Fruit fly (Drosophila melanogaster) whole organism, embryonic: ENCODE data around the gene CG9263.

Source experiments
- CG13894 ChIP-seq: fragments of 200-800 bp; sonication (Bioruptor generic); optimal IDR thresholded peaks from 3 replicates; lab custom pipeline; 2018; ENCODE audit warnings: missing biosample characterization, mild to moderate bottlenecking, missing genetic modification characterization, moderate library complexity
- CG16813 ChIP-seq: fragments of 200-800 bp; sonication (Bioruptor generic); IDR thresholded peaks from 3 replicates; pipeline ENCODE4 v1.3.6; 2022; ENCODE audit warnings: missing biosample characterization, missing genetic modification characterization; ENCODE audit not compliant: partially characterized antibody
- CG2199 ChIP-seq: fragments of 200-800 bp; sonication (Bioruptor generic); IDR thresholded peaks from 3 replicates; pipeline ENCODE4 v1.3.6; 2022; ENCODE audit warnings: missing biosample characterization, missing genetic modification characterization
- CG2202 ChIP-seq: fragments of 200-800 bp; sonication (Bioruptor generic); optimal IDR thresholded peaks from 2 replicates; lab custom pipeline; 2018; ENCODE audit warnings: missing biosample characterization, mild to moderate bottlenecking, missing genetic modification characterization
- CG31388 ChIP-seq: fragments of 200-800 bp; sonication (Bioruptor generic); optimal IDR thresholded peaks from 2 replicates; lab custom pipeline; 2016; ENCODE audit warnings: missing biosample characterization, missing genetic modification characterization
- CG32767 ChIP-seq: fragments of 200-800 bp; sonication (Bioruptor generic); IDR thresholded peaks from 2 replicates; pipeline ENCODE4 v1.3.6; 2022; ENCODE audit warnings: missing biosample characterization, missing genetic modification characterization
- CG32772 ChIP-seq: fragments of 200-800 bp; sonication (Bioruptor generic); IDR thresholded peaks from 2 replicates; pipeline ENCODE4 v1.3.6; 2022; ENCODE audit warnings: missing biosample characterization, missing genetic modification characterization
- CG34224 ChIP-seq: fragments of 200-800 bp; sonication (Bioruptor generic); IDR thresholded peaks from 3 replicates; pipeline ENCODE4 v1.3.6; 2022; ENCODE audit warnings: missing biosample characterization, missing genetic modification characterization; ENCODE audit not compliant: partially characterized antibody
- CG3838 ChIP-seq: fragments of 200-800 bp; sonication (Bioruptor generic); optimal IDR thresholded peaks from 3 replicates; lab custom pipeline; 2016; ENCODE audit warnings: missing biosample characterization, missing genetic modification characterization
- CG42726 ChIP-seq: fragments of 200-800 bp; sonication (Bioruptor generic); IDR thresholded peaks from 2 replicates; pipeline ENCODE4 v1.3.6; 2022; ENCODE audit warnings: missing biosample characterization, missing genetic modification characterization; ENCODE audit not compliant: partially characterized antibody
- CG4328 ChIP-seq: fragments of 200-800 bp; sonication (Bioruptor generic); optimal IDR thresholded peaks from 3 replicates; lab custom pipeline; 2017; ENCODE audit warnings: missing biosample characterization, missing genetic modification reagents, missing genetic modification characterization
- CG4360 ChIP-seq: fragments of 200-800 bp; sonication (Bioruptor generic); IDR thresholded peaks from 2 replicates; pipeline ENCODE4 v1.3.6; 2022; ENCODE audit warnings: missing biosample characterization, missing genetic modification characterization
- CG7357 ChIP-seq: fragments of 200-800 bp; sonication (Bioruptor generic); IDR thresholded peaks from 3 replicates; pipeline ENCODE4 v1.3.6; 2022; ENCODE audit warnings: missing biosample characterization, missing genetic modification characterization
- CG7928 ChIP-seq: fragments of 200-800 bp; sonication (Bioruptor generic); optimal IDR thresholded peaks from 2 replicates; lab custom pipeline; 2017; ENCODE audit warnings: missing biosample characterization, mild to moderate bottlenecking, missing genetic modification characterization
- CG8388 ChIP-seq: fragments of 200-800 bp; sonication (Bioruptor generic); optimal IDR thresholded peaks from 2 replicates; lab custom pipeline; 2019; ENCODE audit warnings: missing biosample characterization, mild to moderate bottlenecking, missing genetic modification characterization, moderate library complexity
- CG9817 ChIP-seq: fragments of 200-800 bp; sonication (Bioruptor generic); optimal IDR thresholded peaks from 2 replicates; lab custom pipeline; 2018; ENCODE audit warnings: missing biosample characterization, mild to moderate bottlenecking, missing genetic modification characterization, moderate library complexity
- CTCF ChIP-seq: fragments of 200-800 bp; sonication (Bioruptor generic); optimal IDR thresholded peaks from 2 replicates; lab custom pipeline; 2017; ENCODE audit warnings: missing biosample characterization, mild to moderate bottlenecking, missing genetic modification characterization, moderate library complexity
- Chrac-16 ChIP-seq: fragments of 200-800 bp; sonication (Bioruptor generic); optimal IDR thresholded peaks from 3 replicates; lab custom pipeline; 2016; ENCODE audit warnings: missing biosample characterization, missing genetic modification characterization
- Dbx ChIP-seq: fragments of 200-800 bp; sonication (Bioruptor generic); IDR thresholded peaks from 3 replicates; pipeline ENCODE4 v1.3.6; 2022; ENCODE audit warnings: missing biosample characterization, missing genetic modification characterization
- Drgx ChIP-seq: fragments of 200-800 bp; sonication (Bioruptor generic); IDR thresholded peaks from 2 replicates; pipeline ENCODE4 v1.3.6; 2022; ENCODE audit warnings: missing biosample characterization, missing genetic modification characterization
- E2f1 ChIP-seq: fragments of 200-800 bp; sonication (Bioruptor generic); IDR thresholded peaks from 2 replicates; pipeline ENCODE4 v1.3.6; 2022; ENCODE audit warnings: missing biosample characterization, missing genetic modification characterization
- Gug ChIP-seq: fragments of 200-800 bp; sonication (Bioruptor generic); IDR thresholded peaks from 4 replicates; pipeline ENCODE4 v1.3.6; 2022; ENCODE audit warnings: missing biosample characterization, missing genetic modification characterization
- Hr39 ChIP-seq: fragments of >200 bp; optimal IDR thresholded peaks from 2 replicates; lab custom pipeline; 2017
- Neu2 ChIP-seq: fragments of 200-800 bp; sonication (Bioruptor generic); optimal IDR thresholded peaks from 3 replicates; lab custom pipeline; 2016; ENCODE audit warnings: missing biosample characterization, missing genetic modification characterization, borderline replicate concordance
- Nf-YA ChIP-seq: fragments of 200-800 bp; sonication (Bioruptor generic); IDR thresholded peaks from 2 replicates; pipeline ENCODE4 v1.3.6; 2022; ENCODE audit warnings: missing biosample characterization, missing genetic modification characterization
- Oli ChIP-seq: fragments of 200-800 bp; sonication (Bioruptor generic); optimal IDR thresholded peaks from 2 replicates; lab custom pipeline; 2018; ENCODE audit warnings: missing biosample characterization, mild to moderate bottlenecking, missing genetic modification characterization, moderate library complexity
- Trl ChIP-seq, 3 experiments: fragments of >200 bp in 2 of 3; fragments of 200-800 bp in 1 of 3; sonication (Bioruptor generic) in 1 of 3; optimal IDR thresholded peaks; 2 replicates in 1 of 3; 3 replicates in 2 of 3; lab custom pipeline; 2016 to 2017; ENCODE audit warnings: missing biosample characterization in 1 of 3, missing genetic modification characterization in 1 of 3
- Vsx1 ChIP-seq: fragments of 200-800 bp; sonication (Bioruptor generic); optimal IDR thresholded peaks from 2 replicates; lab custom pipeline; 2017; ENCODE audit warnings: missing biosample characterization, mild to moderate bottlenecking, missing genetic modification characterization, missing genetic modification reagents
- chinmo ChIP-seq: fragments of 200-800 bp; sonication (Bioruptor generic); IDR thresholded peaks from 4 replicates; pipeline ENCODE4 v1.3.6; 2022; ENCODE audit warnings: missing biosample characterization, missing genetic modification characterization; ENCODE audit not compliant: partially characterized antibody
- crol ChIP-seq: fragments of 200-800 bp; sonication (Bioruptor generic); IDR thresholded peaks from 2 replicates; pipeline ENCODE4 v1.3.6; 2022; ENCODE audit warnings: missing biosample characterization, missing genetic modification characterization
- dimm ChIP-seq: fragments of 200-800 bp; sonication (Bioruptor generic); IDR thresholded peaks from 2 replicates; pipeline ENCODE4 v1.3.6; 2022; ENCODE audit warnings: missing biosample characterization, missing genetic modification characterization
- dm ChIP-seq: fragments of 200-800 bp; sonication (Bioruptor generic); optimal IDR thresholded peaks from 3 replicates; lab custom pipeline; 2016; ENCODE audit warnings: missing biosample characterization, missing genetic modification characterization
- eve ChIP-seq, 2 experiments: fragments of >200 bp; optimal IDR thresholded peaks; 2 replicates each; lab custom pipeline; 2017; ENCODE audit warnings: missing biosample characterization in 2 of 2, missing genetic modification characterization in 2 of 2
- ewg ChIP-seq: fragments of 200-800 bp; sonication (Bioruptor generic); optimal IDR thresholded peaks from 3 replicates; lab custom pipeline; 2017; ENCODE audit warnings: mild to moderate bottlenecking, missing biosample characterization, missing genetic modification reagents, missing genetic modification characterization
- exex ChIP-seq: fragments of 200-800 bp; sonication (Bioruptor generic); optimal IDR thresholded peaks from 4 replicates; lab custom pipeline; 2018; ENCODE audit warnings: missing biosample characterization, mild to moderate bottlenecking, missing genetic modification characterization, moderate library complexity
- ken ChIP-seq: fragments of 200-800 bp; sonication (Bioruptor generic); IDR thresholded peaks from 3 replicates; pipeline ENCODE4 v1.3.6; 2022; ENCODE audit warnings: missing biosample characterization, missing genetic modification characterization
- kni ChIP-seq: fragments of 200-800 bp; sonication (Bioruptor generic); optimal IDR thresholded peaks from 3 replicates; lab custom pipeline; 2017; ENCODE audit warnings: mild to moderate bottlenecking, missing biosample characterization, missing genetic modification reagents, missing genetic modification characterization
- lab ChIP-seq: fragments of 200-800 bp; sonication (Bioruptor generic); optimal IDR thresholded peaks from 3 replicates; lab custom pipeline; 2017; ENCODE audit warnings: missing biosample characterization, missing genetic modification characterization, mild to moderate bottlenecking, moderate library complexity, missing genetic modification reagents
- nerfin-2 ChIP-seq: fragments of 200-800 bp; sonication (Bioruptor generic); IDR thresholded peaks from 2 replicates; pipeline ENCODE4 v1.3.6; 2022; ENCODE audit warnings: missing biosample characterization, missing genetic modification characterization; ENCODE audit not compliant: partially characterized antibody
- nom ChIP-seq: fragments of 200-800 bp; sonication (Bioruptor generic); optimal IDR thresholded peaks from 2 replicates; lab custom pipeline; 2017; ENCODE audit warnings: missing biosample characterization, missing genetic modification characterization, mild to moderate bottlenecking, moderate library complexity, missing genetic modification reagents
- ranshi ChIP-seq: fragments of 200-800 bp; sonication (Bioruptor generic); IDR thresholded peaks from 2 replicates; pipeline ENCODE4 v1.3.6; 2022; ENCODE audit warnings: missing biosample characterization, missing genetic modification characterization
- sens ChIP-seq: fragments of 200-800 bp; sonication (Bioruptor generic); peaks from one replicate; lab custom pipeline; 2016; ENCODE audit warnings: missing biosample characterization, missing genetic modification characterization
- slou ChIP-seq: fragments of 200-800 bp; sonication (Bioruptor generic); optimal IDR thresholded peaks from 3 replicates; lab custom pipeline; 2016; ENCODE audit warnings: missing biosample characterization, missing genetic modification characterization
- sob ChIP-seq: fragments of 200-800 bp; sonication (Bioruptor generic); IDR thresholded peaks from 2 replicates; pipeline ENCODE4 v1.3.6; 2022; ENCODE audit warnings: missing biosample characterization, missing genetic modification characterization
- z ChIP-seq: fragments of 200-800 bp; sonication (Bioruptor generic); IDR thresholded peaks from 3 replicates; pipeline ENCODE4 v1.3.6; 2022; ENCODE audit warnings: missing biosample characterization, missing genetic modification characterization

Gene CG9263

DNA sequence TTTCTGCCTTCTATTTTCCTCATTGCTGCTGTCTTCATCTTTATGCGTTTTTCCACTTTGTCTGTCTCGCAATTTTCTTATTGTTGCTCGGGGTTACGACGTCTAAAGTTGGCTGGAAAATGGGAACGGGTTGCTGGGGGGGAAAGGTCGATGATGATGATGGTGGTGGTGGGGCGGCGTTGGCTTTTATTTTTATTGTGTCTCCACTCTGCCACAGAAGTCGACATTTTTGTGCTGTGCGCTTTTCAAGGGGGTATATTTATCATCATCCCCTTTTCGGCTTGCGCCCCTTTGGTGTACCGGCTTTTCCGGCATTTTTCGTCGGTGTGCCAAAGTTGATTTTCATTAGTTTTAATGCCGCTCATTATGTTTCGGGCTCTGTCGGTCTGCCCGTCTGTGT lies 13.0 kb upstream of the CG9263 start (continued):
- TF ChIP-seq CG7928 (GFP tag; lab: Kevin White, UChicago) (no peak), dimm (no peak), ranshi (GFP tag; lab: Robert Waterston, UW) (peak; percentile 17; the same call in 1 of the 2 replicates), Gug (GFP tag; lab: Robert Waterston, UW) (no peak), CG9817 (tag; lab: Kevin White, UChicago) (no peak), CG2202 (tag; lab: Kevin White, UChicago) (no peak), CG16813 (GFP tag; lab: Robert Waterston, UW) (no peak), CG13894 (peak; percentile 45), Neu2 (GFP tag; lab: Kevin White, UChicago) (no peak), exex (tag; lab: Kevin White, UChicago) (peak; percentile 6), CG32772 (GFP tag; lab: Robert Waterston, UW) (no peak)

- no peak for TF ChIP-seq CG8388
- TF ChIP-seq nom (GFP tag; lab: Kevin White, UChicago): peak; percentile 22
- no peak for TF ChIP-seq CG31388
- 0 out of 2 replicates have a peak, but pooled peaks have one; percentile 11 for TF ChIP-seq CG4360 (GFP tag; lab: Robert Waterston, UW)
- TF ChIP-seq CG7357: 0 out of 3 replicates have a peak, but pooled peaks have one; percentile 30
- TF ChIP-seq CG2199 (GFP tag; lab: Robert Waterston, UW): peak; percentile 62; the same call in 1 of the 3 replicates
- no peak for TF ChIP-seq Chrac-16 (GFP tag; lab: Kevin White, UChicago)
- TF ChIP-seq sob (GFP tag; lab: Robert Waterston, UW): 0 out of 2 replicates have a peak, but pooled peaks have one; percentile 7
- TF ChIP-seq CG42726: no peak
- no peak for TF ChIP-seq E2f1
- no peak for TF ChIP-seq lab (GFP tag; lab: Kevin White, UChicago)
- no peak for TF ChIP-seq kni (GFP tag; lab: Kevin White, UChicago)
- no peak for TF ChIP-seq CG4328 (GFP tag; lab: Kevin White, UChicago)
- TF ChIP-seq crol (GFP tag; lab: Robert Waterston, UW): peak; percentile 74
Measured at dm6 chr2L:13554547-13555159, 12.3 kb upstream of the CG9263 start.

DNA sequence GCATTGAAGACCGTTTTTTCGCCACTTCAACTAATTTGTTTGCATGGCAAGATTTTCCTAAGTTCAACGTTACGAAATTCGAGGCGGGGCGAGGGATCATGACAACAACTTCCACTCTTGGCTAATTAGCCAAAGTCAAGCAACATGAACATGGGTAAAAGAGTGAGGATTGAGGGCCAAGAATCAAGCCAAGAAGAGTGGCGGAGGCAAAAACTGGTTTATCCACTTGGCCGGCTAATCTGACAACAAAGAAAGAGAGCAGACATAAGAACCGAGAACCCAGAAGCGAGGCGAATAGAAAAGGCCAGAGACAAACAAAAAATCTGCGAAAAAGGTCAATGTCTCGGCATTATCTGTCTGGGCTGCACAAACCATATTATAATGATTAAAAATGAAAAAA lies 10.3 kb upstream of the CG9263 start:
- no peak for TF ChIP-seq Nf-YA
- TF ChIP-seq CG32767 (GFP tag; lab: Robert Waterston, UW): no peak
- TF ChIP-seq ken (GFP tag; lab: Robert Waterston, UW): no peak
- peak; percentile 68; the same call in 1 of the 4 replicates for TF ChIP-seq chinmo
- peak; percentile 72 for TF ChIP-seq Vsx1

dm6 chr2L:13550488-13551033 lies 8.2 kb upstream of the CG9263 start:
- TF ChIP-seq Oli (tag; lab: Kevin White, UChicago) (no peak), eve (GFP tag; optimal IDR thresholded peaks at IDR 0.05; lab: Kevin White, UChicago) (peak in 1 of 2 experiments; percentile 81), z (GFP tag; lab: Robert Waterston, UW) (no peak), CG3838 (GFP tag; lab: Kevin White, UChicago) (peak; percentile 1), sens (peak; percentile 11), ewg (GFP tag; lab: Kevin White, UChicago) (peak; percentile 86), Trl (optimal IDR thresholded peaks at IDR 0.05; lab: Kevin White, UChicago) (peak; percentile 93 to 96), Trl (GFP tag; optimal IDR thresholded peaks at IDR 0.05; lab: Kevin White, UChicago) (no peak), nerfin-2 (GFP tag; lab: Robert Waterston, UW) (no peak), CG4360 (GFP tag; lab: Robert Waterston, UW) (peak; percentile 85), Dbx (GFP tag; lab: Robert Waterston, UW) (no peak), sob (GFP tag; lab: Robert Waterston, UW) (no peak), Hr39 (lab: Kevin White, UChicago) (peak; percentile 6), Vsx1 (no peak), crol (GFP tag; lab: Robert Waterston, UW) (peak; percentile 29; the same call in 1 of the 2 replicates), CTCF (GFP tag; lab: Kevin White, UChicago) (no peak), dm (no peak), CG34224 (no peak), slou (GFP tag; lab: Kevin White, UChicago) (no peak), chinmo (peak; percentile 75), Drgx (GFP tag; lab: Robert Waterston, UW) (peak; percentile 35; the same call in 1 of the 2 replicates)
